Worm (Caenorhabditis elegans): ENCODE measurements around the gene F27D9.12.
"Not testable (repeated sequence)": the region's sequence is repeated elsewhere in the genome, so short reads cannot be mapped to it uniquely, and the experiment has no call there.

F27D9.12 gene

DNA sequence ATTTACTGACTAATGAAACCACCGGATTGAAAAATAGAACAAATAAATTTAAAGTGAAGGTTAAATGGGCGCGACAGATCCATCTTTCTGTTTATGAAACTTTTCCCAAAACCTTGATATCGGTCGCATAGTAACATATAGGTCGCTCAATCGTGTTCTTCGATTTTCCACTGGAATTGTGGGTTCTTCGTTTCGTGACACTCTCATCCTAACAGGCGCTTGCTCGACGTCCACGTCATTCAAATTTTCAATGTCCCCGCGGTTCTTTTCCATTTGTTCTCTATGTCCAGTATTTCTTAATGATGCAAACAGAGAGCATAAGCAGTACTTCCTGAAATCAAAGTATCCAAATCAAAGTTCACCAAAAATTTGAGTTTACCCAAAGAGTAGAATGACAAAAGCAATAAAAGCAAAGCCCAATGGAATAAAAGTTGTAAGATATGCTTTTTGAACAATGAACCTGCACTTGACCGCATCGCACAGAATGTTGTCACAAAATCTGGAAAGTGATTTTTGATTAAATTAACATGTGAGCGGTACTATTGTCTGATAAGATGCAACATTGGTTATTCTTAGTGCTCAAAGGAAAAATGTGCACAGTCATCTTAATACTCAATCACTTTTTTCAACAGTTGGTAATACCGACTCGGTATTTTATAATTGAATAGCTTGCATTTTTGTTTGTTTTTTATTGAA lies 10.8 kb upstream of the F27D9.12 start, which contains the start of gene F27D9.13:
TSS of gene F27D9.13 (minus strand) at position 51 of the 696 bp plus-strand sequence.
- TF ChIP-seq snpc-4 (tag; optimal IDR thresholded peaks at IDR 0.05), result no peak

DNA sequence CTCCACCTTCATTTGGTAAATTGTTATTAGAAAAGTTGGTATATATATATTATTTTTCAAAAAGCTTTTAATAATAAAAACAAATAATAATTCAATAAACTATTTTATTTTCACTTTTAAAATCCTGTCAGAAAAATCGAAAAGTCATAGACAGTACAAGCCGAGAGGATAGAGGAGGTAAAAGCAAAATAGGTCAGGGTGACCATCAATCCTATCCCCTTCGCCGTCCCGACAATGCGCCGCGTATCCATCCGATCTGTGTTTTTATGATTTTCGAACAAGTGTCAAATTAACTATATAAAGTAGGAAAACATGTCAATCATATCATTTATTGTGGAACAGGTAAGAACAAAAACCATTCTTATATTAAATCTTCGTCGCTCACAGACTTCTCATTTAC lies 8.6 kb upstream of the F27D9.12 start:
- peak; percentile 95 for TF ChIP-seq blmp-1 (tag; optimal IDR thresholded peaks at IDR 0.05)
- no peak for TF ChIP-seq pqm-1 (tag; optimal IDR thresholded peaks at IDR 0.05)
- TF ChIP-seq mep-1 (tag; optimal IDR thresholded peaks at IDR 0.05), result peak; percentile 4

DNA sequence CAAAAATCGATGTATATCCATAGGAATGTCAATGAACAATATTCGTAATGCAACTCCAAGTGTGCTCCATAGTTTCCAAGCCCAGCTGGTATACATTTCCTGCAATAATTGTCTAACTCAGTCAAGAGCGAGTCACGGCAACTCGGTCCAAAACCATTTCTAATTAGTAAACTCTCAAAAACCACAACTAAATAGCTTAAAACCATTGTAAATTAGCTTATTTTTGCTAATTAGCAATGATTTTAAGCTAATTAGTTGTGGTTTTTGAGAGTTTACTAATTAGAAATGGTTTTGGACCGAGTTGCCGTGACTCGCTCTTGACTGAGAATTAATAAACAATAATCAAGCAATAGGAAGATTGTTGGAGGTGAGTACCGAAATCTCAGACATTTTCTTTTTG lies 8.0 kb upstream of the F27D9.12 start, which contains the start of gene dhs-29:
TSS of gene dhs-29 (minus strand) at position 101 of the 400 bp plus-strand sequence.
- not testable (repeated sequence) for TF ChIP-seq nhr-11, lin-39, blmp-1 (tag; optimal IDR thresholded peaks at IDR 0.05)

DNA sequence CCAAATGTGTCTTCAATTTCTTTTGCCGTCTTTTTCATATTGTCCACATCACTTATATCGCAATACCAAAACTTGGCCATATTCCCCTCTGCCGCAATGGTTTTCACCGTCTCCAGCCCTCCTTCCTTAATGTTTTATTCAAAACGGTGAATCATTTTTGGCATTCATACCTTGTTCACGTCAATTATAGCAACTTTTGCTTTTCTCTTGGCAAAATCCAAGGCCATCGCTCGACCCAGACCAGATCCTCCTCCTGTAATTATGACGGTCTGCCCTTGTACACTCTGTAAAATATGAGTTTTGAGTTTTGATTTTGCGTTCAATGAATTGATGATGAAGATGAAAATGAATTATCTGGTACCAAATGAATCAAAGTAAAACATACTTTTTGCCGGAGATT lies 7.6 kb upstream of the F27D9.12 start:
- TF ChIP-seq fkh-4 (tag; optimal IDR thresholded peaks at IDR 0.05; ENCODE audit: borderline replicate concordance) (no peak), blmp-1 (tag; optimal IDR thresholded peaks at IDR 0.05) (peak; percentile 33), nhr-85 (tag) (peak; percentile 72)

DNA sequence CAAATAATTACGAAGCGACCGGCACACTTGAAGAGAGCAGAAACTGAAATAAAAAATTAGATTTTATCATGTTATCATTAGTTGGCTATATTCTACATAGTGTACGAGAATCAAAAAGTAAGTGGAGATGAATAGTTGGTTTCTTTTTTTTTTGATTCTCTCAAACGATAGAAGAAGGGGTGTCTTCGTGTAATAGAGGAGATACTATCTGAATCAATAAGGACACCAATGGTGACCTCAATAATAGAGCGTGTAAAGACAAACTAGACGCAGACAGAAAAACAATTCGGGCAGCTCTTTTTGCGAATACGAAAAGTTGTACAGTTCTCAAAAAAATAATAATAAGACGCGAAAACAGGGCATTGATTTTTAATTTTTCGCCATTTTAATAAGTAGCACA lies 5.8 kb upstream of the F27D9.12 start:
- TF ChIP-seq ceh-8 (GFP tag; optimal IDR thresholded peaks at IDR 0.05) (no peak), ces-1 (GFP tag; optimal IDR thresholded peaks at IDR 0.05) (no peak), ztf-11 (tag; optimal IDR thresholded peaks at IDR 0.05) (no peak), swsn-7 (tag; optimal IDR thresholded peaks at IDR 0.05) (no peak), nhr-71 (tag; optimal IDR thresholded peaks at IDR 0.05) (peak; percentile 18), aha-1 (tag; optimal IDR thresholded peaks at IDR 0.05) (no peak), lin-14 (GFP tag; optimal IDR thresholded peaks at IDR 0.05) (no peak), blmp-1 (tag; optimal IDR thresholded peaks at IDR 0.05) (peak; percentile 7), nhr-85 (tag) (peak; percentile 76)

DNA sequence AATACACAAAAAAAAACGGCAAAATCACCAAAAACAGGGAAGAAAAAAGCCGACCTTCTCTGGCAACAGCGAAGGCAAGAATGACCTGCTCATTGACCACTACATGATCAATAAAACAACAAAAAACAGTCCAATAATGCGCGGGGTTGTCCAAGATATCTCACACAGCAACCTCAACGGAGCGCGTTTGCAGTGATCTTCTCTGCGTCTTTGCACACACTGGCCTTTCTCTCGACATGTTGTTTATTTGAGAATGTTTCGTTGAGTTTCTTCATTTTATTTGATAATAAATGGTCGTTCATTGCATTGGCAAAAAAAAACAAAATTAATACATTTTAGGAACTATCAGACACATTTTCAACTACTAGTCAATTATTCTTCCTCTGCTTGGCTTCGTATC lies 4.9 kb upstream of the F27D9.12 start:
- TF ChIP-seq mdl-1 (tag; optimal IDR thresholded peaks at IDR 0.05), result peak in 1 of 2 experiments; percentile 30
- TF ChIP-seq dpl-1 (GFP tag; optimal IDR thresholded peaks at IDR 0.05), result peak in 2 of 3 experiments; percentile 36 to 43
- TF ChIP-seq nhr-84 (tag; optimal IDR thresholded peaks at IDR 0.05), result no peak
- TF ChIP-seq lin-13 (GFP tag; optimal IDR thresholded peaks at IDR 0.05), result no peak
- TF ChIP-seq nhr-20 (tag; optimal IDR thresholded peaks at IDR 0.05), result peak; percentile 72
- TF ChIP-seq pqm-1 (tag; optimal IDR thresholded peaks at IDR 0.05), result no peak
- no peak for TF ChIP-seq hlh-4 (tag; optimal IDR thresholded peaks at IDR 0.05)
- peak; percentile 29 to 69 for TF ChIP-seq lin-35 (GFP tag; optimal IDR thresholded peaks at IDR 0.05)
- no peak for TF ChIP-seq ztf-4 (tag; optimal IDR thresholded peaks at IDR 0.05)
- TF ChIP-seq sox-4 (tag; optimal IDR thresholded peaks at IDR 0.05), result no peak
- TF ChIP-seq unc-30 (tag; optimal IDR thresholded peaks at IDR 0.05), result no peak
- no peak for TF ChIP-seq efl-3 (GFP tag; optimal IDR thresholded peaks at IDR 0.05)
- peak; percentile 40 for TF ChIP-seq unc-130 (tag; optimal IDR thresholded peaks at IDR 0.05)
- no peak for TF ChIP-seq dsc-1 (tag; optimal IDR thresholded peaks at IDR 0.05)
- peak; percentile 23 for TF ChIP-seq rnt-1 (tag; optimal IDR thresholded peaks at IDR 0.05)
- TF ChIP-seq blmp-1 (tag; optimal IDR thresholded peaks at IDR 0.05), result peak; percentile 41
- TF ChIP-seq nhr-47 (tag; optimal IDR thresholded peaks at IDR 0.05), result peak; percentile 11
- TF ChIP-seq nhr-77 (tag; optimal IDR thresholded peaks at IDR 0.05), result peak; percentile 49
- no peak for TF ChIP-seq pax-3 (tag; optimal IDR thresholded peaks at IDR 0.05)
- peak; percentile 71 for TF ChIP-seq nhr-19 (GFP tag; conservative IDR thresholded peaks at IDR 0.05)
- TF ChIP-seq nhr-12 (tag; optimal IDR thresholded peaks at IDR 0.05), result no peak
- no peak for TF ChIP-seq ama-1 (optimal IDR thresholded peaks at IDR 0.05)
- peak; percentile 42 for TF ChIP-seq mep-1 (tag; optimal IDR thresholded peaks at IDR 0.05)
- TF ChIP-seq xbp-1 (tag; optimal IDR thresholded peaks at IDR 0.05), result peak; percentile 14
- peak in 1 of 3 experiments; percentile 35 for TF ChIP-seq ceh-82 (tag; optimal IDR thresholded peaks at IDR 0.05)
- no peak for TF ChIP-seq isw-1 (GFP tag; IDR thresholded peaks at IDR 0.05)
- TF ChIP-seq elt-3 (tag; optimal IDR thresholded peaks at IDR 0.05), result peak in 4 of 6 experiments; percentile 4 to 85 (median 22)
- TF ChIP-seq nhr-85 (tag), result peak; percentile 91
- peak; percentile 28 for TF ChIP-seq swsn-7 (tag; optimal IDR thresholded peaks at IDR 0.05)
- TF ChIP-seq jun-1 (tag; optimal IDR thresholded peaks at IDR 0.05), result no peak
- TF ChIP-seq C16A3.4 (tag; optimal IDR thresholded peaks at IDR 0.05), result peak; percentile 58
- peak; percentile 61 for TF ChIP-seq lin-14 (GFP tag; optimal IDR thresholded peaks at IDR 0.05)

All from whole organism, L1 larva.